Fruit fly (Drosophila melanogaster): ENCODE measurements around the gene CG31269.

CG31269 gene

DNA sequence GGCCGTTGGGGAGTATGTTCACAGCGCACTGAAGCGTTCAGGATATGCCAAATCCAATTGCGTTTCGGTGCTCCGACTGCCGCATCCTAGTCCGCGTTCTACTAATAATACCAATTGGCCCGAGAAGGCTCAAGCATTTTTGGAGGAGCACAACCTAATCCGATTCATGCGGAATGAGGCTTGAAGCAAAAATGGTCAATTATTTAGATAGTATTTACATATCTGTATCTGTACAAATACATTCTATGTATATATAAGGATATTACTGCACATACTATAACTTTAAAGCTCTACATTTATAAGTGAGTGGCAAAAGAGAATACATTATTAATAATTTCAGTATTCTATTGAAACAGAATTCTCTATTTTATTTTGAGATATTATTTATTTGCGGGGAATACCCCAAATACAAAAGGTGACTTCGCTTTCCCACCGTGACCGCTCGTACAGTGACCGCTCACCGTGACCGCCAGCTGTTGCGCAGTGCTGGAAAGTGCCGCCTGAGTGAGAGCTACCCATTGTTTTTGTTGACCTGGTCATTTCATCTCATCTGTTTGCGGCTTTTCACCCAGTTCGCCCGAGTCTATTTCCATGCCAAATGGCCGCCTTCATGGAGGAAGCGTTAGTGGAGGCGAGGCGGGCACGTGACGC, 24.6 kb downstream of the CG31269 start, which contains the start of gene CG5292 (continued):
- TF ChIP-seq CG17385 (GFP tag; optimal IDR thresholded peaks at IDR 0.05) (no peak), CG7556 (GFP tag; optimal IDR thresholded peaks at IDR 0.05) (peak; percentile 36), tap (tag; optimal IDR thresholded peaks at IDR 0.05) (no peak), yki (optimal IDR thresholded peaks at IDR 0.05) (no peak), CG1832 (GFP tag; optimal IDR thresholded peaks at IDR 0.05) (no peak), Hr51 (GFP tag; optimal IDR thresholded peaks at IDR 0.05) (peak; percentile 44 to 59), chn (GFP tag; optimal IDR thresholded peaks at IDR 0.05) (peak; percentile 52), Aef1 (GFP tag; IDR thresholded peaks at IDR 0.05) (peak; percentile 56), H15 (GFP tag; IDR thresholded peaks at IDR 0.05) (peak; percentile 30; the same call in 1 of the 3 replicates), Ets97D (GFP tag; optimal IDR thresholded peaks at IDR 0.05) (peak; percentile 49), ken (GFP tag; IDR thresholded peaks at IDR 0.05) (0 out of 3 replicates have a peak, but pooled peaks have one; percentile 36), CG14014 (GFP tag; IDR thresholded peaks at IDR 0.05) (peak; percentile 33; the same call in 1 of the 2 replicates), Bdp1 (GFP tag; optimal IDR thresholded peaks at IDR 0.05) (peak; percentile 9), lbe (GFP tag; optimal IDR thresholded peaks at IDR 0.05) (no peak), Lhr (GFP tag; optimal IDR thresholded peaks at IDR 0.05) (peak; percentile 7), bcd (GFP tag; optimal IDR thresholded peaks at IDR 0.05) (peak; percentile 45), CG12942 (GFP tag; optimal IDR thresholded peaks at IDR 0.05) (peak; percentile 52), CG7786 (GFP tag; optimal IDR thresholded peaks at IDR 0.05) (no peak), hth (optimal IDR thresholded peaks at IDR 0.05) (no peak), CG12219 (GFP tag; optimal IDR thresholded peaks at IDR 0.05) (no peak), CG9215 (GFP tag; IDR thresholded peaks at IDR 0.05) (0 out of 2 replicates have a peak, but pooled peaks have one; percentile 16), cato (GFP tag; optimal IDR thresholded peaks at IDR 0.05; ENCODE audit: borderline replicate concordance) (no peak), CG5180 (GFP tag; optimal IDR thresholded peaks at IDR 0.05) (no peak), Hey (tag; optimal IDR thresholded peaks at IDR 0.05) (no peak), knrl (GFP tag; IDR thresholded peaks at IDR 0.05; ENCODE audit: partially characterized antibody) (peak; percentile 35; the same call in 1 of the 3 replicates), CG7357 (GFP tag; IDR thresholded peaks at IDR 0.05) (no peak), CG1792 (GFP tag; optimal IDR thresholded peaks at IDR 0.05) (no peak), Atf6 (GFP tag; IDR thresholded peaks at IDR 0.05) (no peak; the same call in 1 of the 2 replicates), CG3407 (GFP tag; optimal IDR thresholded peaks at IDR 0.05) (no peak), rib (GFP tag; IDR thresholded peaks at IDR 0.05) (peak; percentile 32; the same call in 1 of the 2 replicates), Dek (tag; optimal IDR thresholded peaks at IDR 0.05) (peak; percentile 57), lov (optimal IDR thresholded peaks at IDR 0.05) (no peak), lov (GFP tag; IDR thresholded peaks at IDR 0.05) (0 out of 3 replicates have a peak, but pooled peaks have one; percentile 42), slou (GFP tag; optimal IDR thresholded peaks at IDR 0.05) (peak; percentile 33), HLH4C (GFP tag; IDR thresholded peaks at IDR 0.05; ENCODE audit: partially characterized antibody) (peak; percentile 23; the same call in 1 of the 3 replicates), disco-r (GFP tag; optimal IDR thresholded peaks at IDR 0.05) (peak; percentile 20), Rfx (GFP tag; IDR thresholded peaks at IDR 0.05) (peak; percentile 79), jumu (GFP tag; optimal IDR thresholded peaks at IDR 0.05) (no peak), Awh (GFP tag; IDR thresholded peaks at IDR 0.05) (0 out of 2 replicates have a peak, but pooled peaks have one; percentile 43), MBD-R2 (GFP tag; IDR thresholded peaks at IDR 0.05) (peak; percentile 100), CG18262 (tag; optimal IDR thresholded peaks at IDR 0.05) (no peak), gsb-n (tag; optimal IDR thresholded peaks at IDR 0.05) (peak; percentile 50), CG1647 (GFP tag; optimal IDR thresholded peaks at IDR 0.05) (peak; percentile 20), CG7963 (GFP tag; IDR thresholded peaks at IDR 0.05; ENCODE audit: partially characterized antibody) (no peak), amos (GFP tag; IDR thresholded peaks at IDR 0.05; ENCODE audit: partially characterized antibody) (peak; percentile 61; the same call in 1 of the 2 replicates), Dbx (GFP tag; IDR thresholded peaks at IDR 0.05) (peak; percentile 43; the same call in 2 of the 3 replicates), NK7.1 (GFP tag; optimal IDR thresholded peaks at IDR 0.05) (peak; percentile 24), Usf (GFP tag; optimal IDR thresholded peaks at IDR 0.05) (no peak), da (GFP tag; optimal IDR thresholded peaks at IDR 0.05) (no peak), bowl (GFP tag; IDR thresholded peaks at IDR 0.05) (no peak)

Measured in whole organism, embryonic.